Worm (Caenorhabditis elegans) whole organism, L1 larva: Measurements from ENCODE around the gene F46C5.4.

Source experiments
- C04F5.9 ChIP-seq: sonication (generic microtip); optimal IDR thresholded peaks from 2 replicates; lab custom pipeline; 2016; ENCODE audit warnings: missing genetic modification characterization, missing compliant biosample characterization
- C16A3.4 ChIP-seq: fragments of 150-350 bp; optimal IDR thresholded peaks from 2 replicates; lab custom pipeline; 2014; ENCODE audit warnings: missing biosample characterization, missing genetic modification characterization
- F16B12.6 ChIP-seq: fragments of 150-350 bp; optimal IDR thresholded peaks from 2 replicates; lab custom pipeline; 2014; ENCODE audit warnings: missing biosample characterization, missing genetic modification characterization
- alr-1 ChIP-seq: fragments of 200-800 bp; sonication (Bioruptor generic); optimal IDR thresholded peaks from 2 replicates; lab custom pipeline; 2018; ENCODE audit warnings: borderline replicate concordance, mild to moderate bottlenecking, missing genetic modification characterization, missing compliant biosample characterization
- blmp-1 ChIP-seq: fragments of 150-350 bp; optimal IDR thresholded peaks from 2 replicates; lab custom pipeline; 2014; ENCODE audit warnings: missing biosample characterization, missing genetic modification characterization
- ceh-82 ChIP-seq, 3 experiments: fragments of 150-350 bp in 1 of 3; sonication (generic microtip) in 2 of 3; optimal IDR thresholded peaks; 2 replicates each; lab custom pipeline; 2014 to 2017; ENCODE audit warnings: missing biosample characterization in 3 of 3, missing genetic modification characterization in 3 of 3
- dpl-1 ChIP-seq, 3 experiments: fragments of 150-350 bp in 2 of 3; sonication (generic microtip) in 1 of 3; optimal IDR thresholded peaks; 2 replicates each; lab custom pipeline; 2014 to 2017; ENCODE audit warnings: missing biosample characterization in 3 of 3, missing genetic modification characterization in 3 of 3, missing genetic modification reagents in 3 of 3
- dsc-1 ChIP-seq: sonication (generic microtip); optimal IDR thresholded peaks from 2 replicates; lab custom pipeline; 2016; ENCODE audit warnings: mild to moderate bottlenecking, missing genetic modification characterization, missing compliant biosample characterization
- efl-1 ChIP-seq, 4 experiments: fragments of 150-350 bp; optimal IDR thresholded peaks in 3 of 4; peaks in 1 of 4; 1 replicate in 1 of 4; 2 replicates in 3 of 4; lab custom pipeline; 2014; ENCODE audit warnings: missing biosample characterization in 2 of 4, missing genetic modification characterization in 2 of 4, missing genetic modification reagents in 2 of 4
- efl-3 ChIP-seq: fragments of 200-800 bp; sonication (Bioruptor generic); optimal IDR thresholded peaks from 2 replicates; lab custom pipeline; 2018; ENCODE audit warnings: mild to moderate bottlenecking, missing genetic modification characterization, missing compliant biosample characterization
- egl-27 ChIP-seq, 2 experiments: fragments of 150-350 bp in 1 of 2; sonication (generic microtip); optimal IDR thresholded peaks; 3 replicates each; lab custom pipeline; 2017 to 2018; ENCODE audit warnings: missing biosample characterization in 2 of 2, missing genetic modification characterization in 2 of 2, missing genetic modification reagents in 2 of 2
- grh-1 ChIP-seq: fragments of 200-800 bp; sonication (Bioruptor generic); IDR thresholded peaks from 2 replicates; pipeline ENCODE4 v1.3.6; 2022; ENCODE audit warnings: missing genetic modification reagents, missing genetic modification characterization, missing compliant biosample characterization
- hlh-4 ChIP-seq: sonication (generic microtip); optimal IDR thresholded peaks from 2 replicates; lab custom pipeline; 2016; ENCODE audit warnings: mild to moderate bottlenecking, missing genetic modification characterization, missing compliant biosample characterization
- hpl-2 ChIP-seq: fragments of 150-350 bp; optimal IDR thresholded peaks from 2 replicates; lab custom pipeline; 2014; ENCODE audit warnings: missing biosample characterization, missing genetic modification reagents, missing genetic modification characterization
- lin-14 ChIP-seq: fragments of 200-800 bp; sonication (Bioruptor generic); optimal IDR thresholded peaks from 2 replicates; lab custom pipeline; 2018; ENCODE audit warnings: mild to moderate bottlenecking, missing genetic modification characterization, moderate library complexity, missing compliant biosample characterization
- lin-15B ChIP-seq: fragments of 150-350 bp; sonication (generic microtip); optimal IDR thresholded peaks from 3 replicates; lab custom pipeline; 2014; ENCODE audit warnings: missing biosample characterization, missing genetic modification characterization
- lin-35 ChIP-seq, 2 experiments: fragments of 150-350 bp; optimal IDR thresholded peaks; 2 replicates each; lab custom pipeline; 2014; ENCODE audit warnings: missing biosample characterization in 2 of 2, missing genetic modification characterization in 2 of 2, missing genetic modification reagents in 2 of 2
- lsy-2 ChIP-seq, 2 experiments: fragments of 150-350 bp; optimal IDR thresholded peaks; 2 replicates each; lab custom pipeline; 2014; ENCODE audit warnings: missing biosample characterization in 2 of 2, missing genetic modification characterization in 2 of 2
- mdl-1 ChIP-seq, 2 experiments: fragments of 150-350 bp; optimal IDR thresholded peaks; 2 replicates each; lab custom pipeline; 2014 to 2017; ENCODE audit warnings: missing biosample characterization in 2 of 2, missing genetic modification characterization in 2 of 2, inconsistent platforms in 1 of 2
- mef-2 ChIP-seq: fragments of 150-350 bp; optimal IDR thresholded peaks from 2 replicates; lab custom pipeline; 2014; ENCODE audit warnings: missing biosample characterization, missing genetic modification characterization
- nhr-11 ChIP-seq: fragments of 150-350 bp; optimal IDR thresholded peaks from 2 replicates; lab custom pipeline; 2014; ENCODE audit warnings: missing biosample characterization, missing genetic modification characterization
- nhr-19 ChIP-seq: fragments of 200-800 bp; sonication (Bioruptor generic); conservative IDR thresholded peaks from 2 replicates; pipeline ENCODE4 v1.3.6; 2022; ENCODE audit warnings: missing genetic modification characterization, missing compliant biosample characterization
- nhr-20 ChIP-seq: sonication (generic microtip); optimal IDR thresholded peaks from 2 replicates; lab custom pipeline; 2016; ENCODE audit warnings: mild to moderate bottlenecking, missing genetic modification characterization, missing compliant biosample characterization
- nhr-237 ChIP-seq: fragments of 150-350 bp; optimal IDR thresholded peaks from 2 replicates; lab custom pipeline; 2014; ENCODE audit warnings: missing biosample characterization, missing genetic modification characterization
- nhr-47 ChIP-seq: sonication (generic microtip); optimal IDR thresholded peaks from 2 replicates; lab custom pipeline; 2016; ENCODE audit warnings: mild to moderate bottlenecking, missing genetic modification characterization, moderate library complexity, missing compliant biosample characterization
- nhr-71 ChIP-seq: sonication (generic microtip); optimal IDR thresholded peaks from 2 replicates; lab custom pipeline; 2016; ENCODE audit warnings: mild to moderate bottlenecking, missing genetic modification characterization, moderate library complexity, missing compliant biosample characterization
- nhr-90 ChIP-seq: sonication (generic microtip); optimal IDR thresholded peaks from 2 replicates; lab custom pipeline; 2016; ENCODE audit warnings: mild to moderate bottlenecking, missing genetic modification characterization, missing compliant biosample characterization; ENCODE audit not compliant: poor library complexity
- pqm-1 ChIP-seq: sonication (generic microtip); optimal IDR thresholded peaks from 3 replicates; lab custom pipeline; 2017; ENCODE audit warnings: missing biosample characterization, missing genetic modification characterization
- rnt-1 ChIP-seq: sonication (generic microtip); optimal IDR thresholded peaks from 2 replicates; lab custom pipeline; 2016; ENCODE audit warnings: mild to moderate bottlenecking, missing genetic modification characterization, moderate library complexity, missing compliant biosample characterization
- skn-1 ChIP-seq: fragments of 150-350 bp; optimal IDR thresholded peaks from 2 replicates; lab custom pipeline; 2014; ENCODE audit warnings: missing biosample characterization, missing genetic modification characterization
- snu-23 ChIP-seq: sonication (generic microtip); optimal IDR thresholded peaks from 2 replicates; lab custom pipeline; 2016; ENCODE audit warnings: missing genetic modification characterization, missing compliant biosample characterization
- sptf-1 ChIP-seq: fragments of 150-350 bp; optimal IDR thresholded peaks from 2 replicates; lab custom pipeline; 2014; ENCODE audit warnings: missing biosample characterization, missing genetic modification characterization
- swsn-7 ChIP-seq: sonication (generic microtip); optimal IDR thresholded peaks from 2 replicates; lab custom pipeline; 2016; ENCODE audit warnings: missing genetic modification characterization, missing compliant biosample characterization
- unc-130 ChIP-seq: fragments of 150-350 bp; optimal IDR thresholded peaks from 2 replicates; lab custom pipeline; 2017; ENCODE audit warnings: missing biosample characterization, missing genetic modification characterization, inconsistent platforms
- unc-30 ChIP-seq: sonication (generic microtip); optimal IDR thresholded peaks from 2 replicates; lab custom pipeline; 2017; ENCODE audit warnings: missing biosample characterization, missing genetic modification characterization
- unc-98 ChIP-seq: fragments of 200-800 bp; sonication (Bioruptor generic); IDR thresholded peaks from 2 replicates; pipeline ENCODE4 v1.3.6; 2022; ENCODE audit warnings: missing genetic modification characterization, missing compliant biosample characterization
- vab-15 ChIP-seq: sonication (generic microtip); optimal IDR thresholded peaks from 2 replicates; lab custom pipeline; 2017; ENCODE audit warnings: missing genotype, mild to moderate bottlenecking, missing genetic modification characterization, missing compliant biosample characterization
- xbp-1 ChIP-seq: sonication (generic microtip); optimal IDR thresholded peaks from 2 replicates; lab custom pipeline; 2016; ENCODE audit warnings: missing genetic modification characterization, missing compliant biosample characterization
- zip-4 ChIP-seq: fragments of 200-800 bp; sonication (Bioruptor generic); optimal IDR thresholded peaks from 2 replicates; lab custom pipeline; 2018; ENCODE audit warnings: mild to moderate bottlenecking, missing genetic modification characterization, moderate library complexity, missing compliant biosample characterization
- ztf-11 ChIP-seq, 2 experiments: sonication (generic microtip); optimal IDR thresholded peaks; 2 replicates each; lab custom pipeline; 2016 to 2017; ENCODE audit warnings: missing genetic modification characterization in 2 of 2, missing biosample characterization in 1 of 2, missing compliant biosample characterization in 1 of 2

Gene F46C5.4

DNA sequence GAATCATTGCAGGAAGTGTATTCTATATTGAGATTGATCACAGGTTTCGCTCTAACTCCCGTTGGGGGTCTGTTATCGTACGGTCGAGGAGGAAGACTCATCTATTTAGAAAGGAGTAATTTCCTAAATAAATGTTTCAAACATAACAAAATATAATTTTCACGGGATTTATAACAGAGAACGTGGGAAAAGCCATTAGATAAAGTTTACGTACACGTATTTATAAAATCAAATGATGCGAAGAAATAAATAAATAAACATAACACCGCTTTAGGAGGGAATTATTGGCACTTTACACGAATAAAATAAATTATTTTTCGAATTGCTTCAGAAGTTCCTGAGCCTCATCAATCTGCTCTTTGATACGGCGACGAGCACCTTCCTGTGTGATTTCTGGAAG lies 27.4 kb upstream of the F46C5.4 start, which contains the start of gene F07H5.10:
TSS of gene F07H5.10 (minus strand) at position 101 of the 400 bp plus-strand sequence.
- TF ChIP-seq unc-98 (GFP tag; lab: Robert Waterston, UW) (no peak), mef-2 (no peak), lin-14 (no peak), nhr-71 (tag; lab: Kevin White, UChicago) (no peak), egl-27 (tag; optimal IDR thresholded peaks at IDR 0.05; lab: Kevin White, UChicago) (no peak), ceh-82 (tag; optimal IDR thresholded peaks at IDR 0.05; lab: Kevin White, UChicago) (no peak), lin-15B (tag; lab: Kevin White, UChicago) (no peak)

DNA sequence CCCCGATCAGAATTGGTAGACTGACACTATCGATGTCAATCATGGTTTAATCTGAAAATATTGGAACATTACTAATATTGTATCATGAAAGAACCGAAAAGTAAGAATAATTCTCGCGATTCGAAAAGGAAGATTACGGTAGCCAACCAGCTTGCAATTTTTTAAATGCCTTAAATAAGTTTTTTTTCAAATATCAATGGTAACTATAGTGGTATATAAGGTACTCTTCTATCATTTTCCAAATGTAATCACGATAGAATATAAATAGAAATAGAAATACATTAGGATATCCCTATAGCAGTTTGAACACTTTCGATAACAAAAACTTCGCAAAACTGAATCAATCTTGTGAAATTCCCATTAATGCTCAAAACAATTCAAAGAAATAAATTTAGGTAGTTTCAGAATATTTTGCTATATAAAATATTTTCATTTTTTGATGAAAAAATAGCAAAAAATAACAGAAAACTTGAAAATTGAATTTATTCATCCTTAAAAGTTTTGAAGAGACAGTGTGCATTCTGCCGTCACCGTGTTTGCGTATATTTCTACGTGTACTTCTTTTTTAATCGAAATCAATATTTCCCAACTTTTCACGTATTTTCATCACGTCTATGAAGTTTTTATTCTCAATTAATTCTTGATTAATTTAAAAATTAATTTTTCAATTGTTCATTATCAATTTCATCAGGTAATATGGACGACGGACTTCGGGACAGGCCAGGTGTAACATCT lies 25.0 kb upstream of the F46C5.4 start, which contains the start of the genes F46C5.9 and rer-1:
TSS of gene F46C5.9 (minus strand) at position 51 of the 735 bp plus-strand sequence.
TSS of gene rer-1 (plus strand) at position 692 of the 735 bp plus-strand sequence.
- TF ChIP-seq sptf-1 (tag; lab: Kevin White, UChicago) = no peak
- TF ChIP-seq lsy-2 (tag; optimal IDR thresholded peaks at IDR 0.05; lab: Kevin White, UChicago) = peak in 1 of 2 experiments; percentile 63
- TF ChIP-seq zip-4 (GFP tag; lab: Kevin White, UChicago) = no peak
- TF ChIP-seq nhr-20 = peak; percentile 29
- no peak for TF ChIP-seq rnt-1
- TF ChIP-seq nhr-19 (GFP tag; lab: Robert Waterston, UW) = no peak
- peak; percentile 0 to 48 (median 12) for TF ChIP-seq dpl-1 (GFP tag; optimal IDR thresholded peaks at IDR 0.05; lab: Kevin White, UChicago)
- no peak for TF ChIP-seq skn-1
- peak; percentile 6 for TF ChIP-seq nhr-47
- TF ChIP-seq vab-15 = no peak
- no peak for TF ChIP-seq efl-3 (GFP tag; lab: Kevin White, UChicago)
- TF ChIP-seq swsn-7 (tag; lab: Kevin White, UChicago) = no peak
- no peak for TF ChIP-seq ztf-11 (tag; optimal IDR thresholded peaks at IDR 0.05; lab: Kevin White, UChicago)
- no peak for TF ChIP-seq alr-1
- TF ChIP-seq C04F5.9 (tag; lab: Kevin White, UChicago) = no peak
- TF ChIP-seq nhr-11 (tag; lab: Kevin White, UChicago) = no peak
- TF ChIP-seq nhr-71 (tag; lab: Kevin White, UChicago) = peak; percentile 14
- no peak for TF ChIP-seq nhr-90 (tag; lab: Kevin White, UChicago)
- peak; percentile 25 for TF ChIP-seq C16A3.4 (tag; lab: Kevin White, UChicago)
- TF ChIP-seq hlh-4 (tag; lab: Kevin White, UChicago) = no peak
- peak; percentile 83 for TF ChIP-seq F16B12.6
- no peak for TF ChIP-seq nhr-237 (tag; lab: Kevin White, UChicago)
- TF ChIP-seq lin-35 (GFP tag; optimal IDR thresholded peaks at IDR 0.05; lab: Kevin White, UChicago) = peak; percentile 25 to 54
- TF ChIP-seq mdl-1 (tag; optimal IDR thresholded peaks at IDR 0.05; lab: Kevin White, UChicago) = no peak
- TF ChIP-seq grh-1 (GFP tag; lab: Robert Waterston, UW) = no peak
- no peak for TF ChIP-seq hpl-2
- no peak for TF ChIP-seq dsc-1
- no peak for TF ChIP-seq pqm-1 (tag; lab: Kevin White, UChicago)
- peak; percentile 19 for TF ChIP-seq blmp-1 (tag; lab: Kevin White, UChicago)
- no peak for TF ChIP-seq unc-30 (tag; lab: Kevin White, UChicago)
- TF ChIP-seq unc-130 (tag; lab: Kevin White, UChicago) = no peak
- TF ChIP-seq snu-23 (GFP tag; lab: Kevin White, UChicago) = no peak
- peak; percentile 93 for TF ChIP-seq xbp-1
- peak; percentile 25 to 47 for TF ChIP-seq efl-1 (optimal IDR thresholded peaks at IDR 0.05; lab: Kevin White, UChicago)
- peak; percentile 51 to 80 for TF ChIP-seq efl-1 (GFP tag; optimal IDR thresholded peaks at IDR 0.05 in 1 of 2; lab: Kevin White, UChicago)
